Worm (Caenorhabditis elegans) whole organism, L4 larva: ENCODE data around the gene B0244.5.

ENCODE experiments used
- R02D3.7 ChIP-seq: fragments of 150-350 bp; sonication (generic microtip); optimal IDR thresholded peaks from 3 replicates; lab custom pipeline; 2014; ENCODE audit warnings: missing biosample characterization, missing genetic modification characterization
- T20F7.1 ChIP-seq: fragments of 200-800 bp; sonication (Bioruptor generic); optimal IDR thresholded peaks from 2 replicates; lab custom pipeline; 2018; ENCODE audit warnings: mild to moderate bottlenecking, missing genetic modification characterization, missing compliant biosample characterization
- ceh-20 ChIP-seq: fragments of 200-800 bp; sonication (Bioruptor generic); IDR thresholded peaks from 2 replicates; pipeline ENCODE4 v1.3.6; 2022; ENCODE audit warnings: missing genetic modification reagents, missing genetic modification characterization, missing compliant biosample characterization
- dmd-9 ChIP-seq: fragments of 200-800 bp; sonication (Bioruptor generic); IDR thresholded peaks from 2 replicates; pipeline ENCODE4 v1.3.6; 2022; ENCODE audit warnings: missing genetic modification reagents, missing genetic modification characterization, missing compliant biosample characterization
- dpl-1 ChIP-seq: fragments of 150-350 bp; optimal IDR thresholded peaks from 2 replicates; lab custom pipeline; 2014; ENCODE audit warnings: missing biosample characterization, missing genetic modification reagents, missing genetic modification characterization
- lin-13 ChIP-seq: fragments of 150-350 bp; optimal IDR thresholded peaks from 2 replicates; lab custom pipeline; 2014; ENCODE audit warnings: missing biosample characterization, missing genetic modification reagents, missing genetic modification characterization
- lin-39 ChIP-seq: fragments of 150-350 bp; optimal IDR thresholded peaks from 2 replicates; lab custom pipeline; 2014; ENCODE audit warnings: missing biosample characterization, missing genetic modification reagents, missing genetic modification characterization
- nhr-102 ChIP-seq: sonication (generic microtip); optimal IDR thresholded peaks from 2 replicates; lab custom pipeline; 2016; ENCODE audit warnings: mild to moderate bottlenecking, missing genetic modification characterization, moderate library complexity, missing compliant biosample characterization
- nhr-237 ChIP-seq: sonication (generic microtip); optimal IDR thresholded peaks from 2 replicates; lab custom pipeline; 2017; ENCODE audit warnings: missing biosample characterization, missing genetic modification characterization
- sdz-12 ChIP-seq: fragments of 200-800 bp; sonication (Bioruptor generic); optimal IDR thresholded peaks from 2 replicates; lab custom pipeline; 2018; ENCODE audit warnings: mild to moderate bottlenecking, missing genetic modification characterization, missing compliant biosample characterization
- zfp-2 ChIP-seq: sonication (generic microtip); optimal IDR thresholded peaks from 2 replicates; lab custom pipeline; 2016; ENCODE audit warnings: mild to moderate bottlenecking, missing genetic modification characterization, missing compliant biosample characterization

DNA sequence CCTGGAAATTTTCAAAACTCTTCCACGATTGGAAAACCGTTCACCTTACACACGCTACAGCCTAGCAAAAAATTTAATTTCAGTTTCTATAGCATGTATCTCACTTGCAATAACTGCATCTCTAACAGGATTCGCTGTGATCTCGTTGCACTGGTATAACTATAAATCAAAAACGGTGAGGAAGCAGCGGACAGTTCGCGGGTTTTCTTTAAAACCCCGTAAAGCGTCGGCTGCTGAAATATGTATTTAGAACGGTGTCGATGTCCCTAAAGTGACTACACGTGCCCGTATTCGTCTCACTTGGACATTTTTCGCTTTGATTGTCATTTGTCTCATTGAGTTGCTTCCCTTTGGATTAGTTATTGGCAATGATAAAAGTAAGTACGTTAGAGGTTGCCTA lies 10.4 kb upstream of the B0244.5 start:
- no peak for TF ChIP-seq dmd-9 (GFP tag; lab: Robert Waterston, UW)
- no peak for TF ChIP-seq sdz-12 (GFP tag; lab: Kevin White, UChicago)
- no peak for TF ChIP-seq dpl-1
- TF ChIP-seq R02D3.7 (tag; lab: Kevin White, UChicago), result no peak
- no peak for TF ChIP-seq ceh-20
- TF ChIP-seq zfp-2 (tag; lab: Kevin White, UChicago), result no peak
- TF ChIP-seq nhr-102, result no peak
- no peak for TF ChIP-seq lin-39
- no peak for TF ChIP-seq T20F7.1 (GFP tag; lab: Kevin White, UChicago)
- no peak for TF ChIP-seq nhr-237 (tag; lab: Kevin White, UChicago)
- TF ChIP-seq lin-13, result no peak
